Worm (Caenorhabditis elegans): ENCODE results near the gene srbc-33.

srbc-33 gene

ce11 chrV:3484702-3485101 lies at the start of gene srbc-33:
Gene srbc-33, minus strand, starts transcription at chrV:3484802.
- TF ChIP-seq hmbx-1 (tag; optimal IDR thresholded peaks at IDR 0.05) = no peak
- TF ChIP-seq hnd-1 (tag; optimal IDR thresholded peaks at IDR 0.05) = no peak
- TF ChIP-seq tbx-37 (GFP tag; conservative IDR thresholded peaks at IDR 0.05) = no peak
- no peak for TF ChIP-seq sea-1 (GFP tag; conservative IDR thresholded peaks at IDR 0.05)
- no peak for TF ChIP-seq tbx-11 (GFP tag; IDR thresholded peaks at IDR 0.05)

- no peak for TF ChIP-seq hmg-4 (GFP tag; optimal IDR thresholded peaks at IDR 0.05)
Measured at ce11 chrV:3530403-3530802, 45.8 kb upstream of the srbc-33 start, which contains the start of gene srbc-66. Gene srbc-66, plus strand, starts transcription at chrV:3530703.

ce11 chrV:3526882-3527281 lies 42.3 kb upstream of the srbc-33 start, which contains the start of gene str-260:
Gene str-260, plus strand, starts transcription at chrV:3527182.
- TF ChIP-seq hnd-1 (tag; optimal IDR thresholded peaks at IDR 0.05) (no peak), ceh-13 (GFP tag; optimal IDR thresholded peaks at IDR 0.05) (no peak), aly-1 (tag; optimal IDR thresholded peaks at IDR 0.05) (no peak), pes-1 (GFP tag; IDR thresholded peaks at IDR 0.05) (no peak), ceh-36 (tag; optimal IDR thresholded peaks at IDR 0.05) (no peak), ama-1 (optimal IDR thresholded peaks at IDR 0.05) (no peak), scrt-1 (GFP tag; IDR thresholded peaks at IDR 0.05) (no peak), hmbx-1 (tag; optimal IDR thresholded peaks at IDR 0.05) (no peak), sea-1 (GFP tag; conservative IDR thresholded peaks at IDR 0.05) (no peak), B0310.2 (tag; optimal IDR thresholded peaks at IDR 0.05) (no peak), tra-4 (tag; optimal IDR thresholded peaks at IDR 0.05) (no peak), flt-1 (GFP tag; IDR thresholded peaks at IDR 0.05) (no peak), hmg-4 (GFP tag; optimal IDR thresholded peaks at IDR 0.05) (no peak)

ce11 chrV:3524970-3525369 lies 40.4 kb upstream of the srbc-33 start, which contains the start of gene T24A6.7:
Gene T24A6.7, plus strand, starts transcription at chrV:3525270.
- TF ChIP-seq tra-4 (tag; optimal IDR thresholded peaks at IDR 0.05) = no peak
- no peak for TF ChIP-seq hnd-1 (tag; optimal IDR thresholded peaks at IDR 0.05)
- no peak for TF ChIP-seq scrt-1 (GFP tag; IDR thresholded peaks at IDR 0.05)
- TF ChIP-seq F13C5.2 (tag; optimal IDR thresholded peaks at IDR 0.05) = no peak
- no peak for TF ChIP-seq tbx-11 (GFP tag; IDR thresholded peaks at IDR 0.05)
- TF ChIP-seq aly-1 (tag; optimal IDR thresholded peaks at IDR 0.05) = no peak
- no peak for TF ChIP-seq ets-7 (tag; optimal IDR thresholded peaks at IDR 0.05)
- TF ChIP-seq ceh-36 (tag; optimal IDR thresholded peaks at IDR 0.05) = no peak
- TF ChIP-seq ceh-13 (GFP tag; optimal IDR thresholded peaks at IDR 0.05) = no peak
- no peak for TF ChIP-seq tbx-37 (GFP tag; conservative IDR thresholded peaks at IDR 0.05)
- no peak for TF ChIP-seq sea-1 (GFP tag; conservative IDR thresholded peaks at IDR 0.05)
- TF ChIP-seq flt-1 (GFP tag; IDR thresholded peaks at IDR 0.05) = no peak
- TF ChIP-seq B0310.2 (tag; optimal IDR thresholded peaks at IDR 0.05) = no peak

- no peak for TF ChIP-seq ceh-13 (GFP tag; optimal IDR thresholded peaks at IDR 0.05)
- TF ChIP-seq tbx-11 (GFP tag; IDR thresholded peaks at IDR 0.05) = no peak
- TF ChIP-seq flt-1 (GFP tag; IDR thresholded peaks at IDR 0.05) = no peak
- TF ChIP-seq hmbx-1 (tag; optimal IDR thresholded peaks at IDR 0.05) = no peak
- TF ChIP-seq sea-1 (GFP tag; conservative IDR thresholded peaks at IDR 0.05) = no peak
- no peak for TF ChIP-seq ama-1 (optimal IDR thresholded peaks at IDR 0.05)
- TF ChIP-seq hnd-1 (tag; optimal IDR thresholded peaks at IDR 0.05) = no peak
- no peak for TF ChIP-seq aly-1 (tag; optimal IDR thresholded peaks at IDR 0.05)
- TF ChIP-seq ceh-36 (tag; optimal IDR thresholded peaks at IDR 0.05) = no peak
- TF ChIP-seq F13C5.2 (tag; optimal IDR thresholded peaks at IDR 0.05) = no peak
- no peak for TF ChIP-seq tra-4 (tag; optimal IDR thresholded peaks at IDR 0.05)
- TF ChIP-seq pes-1 (GFP tag; IDR thresholded peaks at IDR 0.05) = no peak
- TF ChIP-seq hmg-4 (GFP tag; optimal IDR thresholded peaks at IDR 0.05) = no peak
- TF ChIP-seq scrt-1 (GFP tag; IDR thresholded peaks at IDR 0.05) = no peak
- no peak for TF ChIP-seq tbx-37 (GFP tag; conservative IDR thresholded peaks at IDR 0.05)
- TF ChIP-seq B0310.2 (tag; optimal IDR thresholded peaks at IDR 0.05) = no peak
Measured at ce11 chrV:3523262-3523661, 38.7 kb upstream of the srbc-33 start, which contains the start of gene irg-1. Gene irg-1, plus strand, starts transcription at chrV:3523587.

ce11 chrV:3517889-3518288 lies 33.3 kb upstream of the srbc-33 start, which contains the start of gene str-227:
Gene str-227, plus strand, starts transcription at chrV:3518189.
- TF ChIP-seq aly-1 (tag; optimal IDR thresholded peaks at IDR 0.05) (no peak), sea-1 (GFP tag; conservative IDR thresholded peaks at IDR 0.05) (no peak), hmg-4 (GFP tag; optimal IDR thresholded peaks at IDR 0.05) (no peak), tra-4 (tag; optimal IDR thresholded peaks at IDR 0.05) (no peak), ceh-36 (tag; optimal IDR thresholded peaks at IDR 0.05) (no peak), hnd-1 (tag; optimal IDR thresholded peaks at IDR 0.05) (no peak)

ce11 chrV:3512381-3512780 lies 27.8 kb upstream of the srbc-33 start, which contains the start of gene str-226:
Gene str-226, plus strand, starts transcription at chrV:3512681.
- no peak for TF ChIP-seq hmbx-1 (tag; optimal IDR thresholded peaks at IDR 0.05)
- no peak for TF ChIP-seq ceh-36 (tag; optimal IDR thresholded peaks at IDR 0.05)
- no peak for TF ChIP-seq flt-1 (GFP tag; IDR thresholded peaks at IDR 0.05)
- TF ChIP-seq scrt-1 (GFP tag; IDR thresholded peaks at IDR 0.05) = no peak
- TF ChIP-seq tra-4 (tag; optimal IDR thresholded peaks at IDR 0.05) = no peak
- TF ChIP-seq ama-1 (optimal IDR thresholded peaks at IDR 0.05) = no peak
- TF ChIP-seq ceh-13 (GFP tag; optimal IDR thresholded peaks at IDR 0.05) = no peak
- TF ChIP-seq B0310.2 (tag; optimal IDR thresholded peaks at IDR 0.05) = no peak

- no peak for TF ChIP-seq B0310.2 (tag; optimal IDR thresholded peaks at IDR 0.05)
Measured at ce11 chrV:3509878-3510277, 25.3 kb upstream of the srbc-33 start, which contains the start of gene str-228. Gene str-228, plus strand, starts transcription at chrV:3510178.

ce11 chrV:3507691-3508090 lies 23.1 kb upstream of the srbc-33 start, which contains the start of gene str-225:
Gene str-225, plus strand, starts transcription at chrV:3507822.
- TF ChIP-seq sea-1 (GFP tag; conservative IDR thresholded peaks at IDR 0.05) (no peak), ama-1 (optimal IDR thresholded peaks at IDR 0.05) (no peak), B0310.2 (tag; optimal IDR thresholded peaks at IDR 0.05) (no peak), tbx-11 (GFP tag; IDR thresholded peaks at IDR 0.05) (no peak), tra-4 (tag; optimal IDR thresholded peaks at IDR 0.05) (no peak), F13C5.2 (tag; optimal IDR thresholded peaks at IDR 0.05) (no peak), hmg-4 (GFP tag; optimal IDR thresholded peaks at IDR 0.05) (no peak), aly-1 (tag; optimal IDR thresholded peaks at IDR 0.05) (no peak), ets-7 (tag; optimal IDR thresholded peaks at IDR 0.05) (no peak), hnd-1 (tag; optimal IDR thresholded peaks at IDR 0.05) (no peak), tbx-37 (GFP tag; conservative IDR thresholded peaks at IDR 0.05) (no peak), scrt-1 (GFP tag; IDR thresholded peaks at IDR 0.05) (no peak), ceh-13 (GFP tag; optimal IDR thresholded peaks at IDR 0.05) (no peak)
